Worm (Caenorhabditis elegans) whole organism, mixed stage, embryonic: ENCODE results near the gene Y45G5AM.4.

Source experiments
- bed-3 ChIP-seq: fragments of 200-800 bp; sonication (Bioruptor generic); optimal IDR thresholded peaks from 3 replicates; lab custom pipeline; 2018; ENCODE audit warnings: mild to moderate bottlenecking, missing genetic modification characterization, moderate library complexity, missing compliant biosample characterization
- cnd-1 ChIP-seq: fragments of 200-800 bp; sonication (Bioruptor generic); optimal IDR thresholded peaks from 2 replicates; lab custom pipeline; 2018; ENCODE audit warnings: mild to moderate bottlenecking, missing genetic modification characterization, missing compliant biosample characterization
- elt-3 ChIP-seq: fragments of 150-350 bp; optimal IDR thresholded peaks from 2 replicates; lab custom pipeline; 2014; ENCODE audit warnings: missing biosample characterization, missing genetic modification characterization
- ham-2 ChIP-seq: fragments of 200-800 bp; sonication (Bioruptor generic); optimal IDR thresholded peaks from 2 replicates; lab custom pipeline; 2018; ENCODE audit warnings: mild to moderate bottlenecking, missing genetic modification characterization, missing compliant biosample characterization
- lin-13 ChIP-seq: fragments of 150-350 bp; optimal IDR thresholded peaks from 2 replicates; lab custom pipeline; 2014; ENCODE audit warnings: missing biosample characterization, missing genetic modification characterization
- mls-2 ChIP-seq: sonication (generic microtip); optimal IDR thresholded peaks from 2 replicates; lab custom pipeline; 2016; ENCODE audit warnings: mild to moderate bottlenecking, missing genetic modification characterization, moderate library complexity, missing compliant biosample characterization
- nhr-28 ChIP-seq: fragments of 150-350 bp; optimal IDR thresholded peaks from 2 replicates; lab custom pipeline; 2014; ENCODE audit warnings: missing biosample characterization, missing genetic modification characterization
- pha-4 ChIP-seq: fragments of 150-350 bp; optimal IDR thresholded peaks from 2 replicates; lab custom pipeline; 2018; ENCODE audit warnings: missing biosample characterization, missing genetic modification reagents, missing genetic modification characterization
- snpc-4 ChIP-seq: fragments of 150-350 bp; optimal IDR thresholded peaks from 2 replicates; lab custom pipeline; 2014; ENCODE audit warnings: missing biosample characterization, missing genetic modification characterization
- unc-39 ChIP-seq: fragments of 150-350 bp; optimal IDR thresholded peaks from 2 replicates; lab custom pipeline; 2014; ENCODE audit warnings: missing biosample characterization, missing genetic modification characterization

- no peak for TF ChIP-seq elt-3 (tag; lab: Kevin White, UChicago)
- no peak for TF ChIP-seq pha-4 (tag; lab: Kevin White, UChicago)
- TF ChIP-seq lin-13 (tag; lab: Kevin White, UChicago) = no peak
- TF ChIP-seq cnd-1 (tag; lab: Kevin White, UChicago) = no peak
- no peak for TF ChIP-seq unc-39 (tag; lab: Kevin White, UChicago)
- TF ChIP-seq bed-3 (GFP tag; lab: Kevin White, UChicago) = no peak
- TF ChIP-seq nhr-28 (tag; lab: Kevin White, UChicago) = no peak
- no peak for TF ChIP-seq snpc-4 (tag; lab: Kevin White, UChicago)
- TF ChIP-seq ham-2 (GFP tag; lab: Kevin White, UChicago) = no peak
- TF ChIP-seq mls-2 (tag; lab: Kevin White, UChicago) = no peak
Measured at ce11 chrV:4181272-4181671, 18.2 kb downstream of the Y45G5AM.4 start.
